Worm (Caenorhabditis elegans) whole organism, L4/young adult: ENCODE data around the gene dct-8.

Source experiments
- W03F9.2 ChIP-seq: fragments of 150-350 bp; optimal IDR thresholded peaks from 2 replicates; lab custom pipeline; 2014; ENCODE audit warnings: missing biosample characterization, missing genetic modification characterization
- dao-5 ChIP-seq: sonication (generic microtip); optimal IDR thresholded peaks from 2 replicates; lab custom pipeline; 2016; ENCODE audit warnings: missing genotype, missing genetic modification characterization, moderate library complexity, missing compliant biosample characterization
- him-1 ChIP-seq: sonication (generic microtip); optimal IDR thresholded peaks from 2 replicates; lab custom pipeline; 2016; ENCODE audit warnings: missing genotype, missing genetic modification reagents, missing genetic modification characterization, missing compliant biosample characterization

ce11 chrIV:3914462-3914861 lies 19.6 kb downstream of the dct-8 start, which contains the start of gene F56D6.19:
- TF ChIP-seq him-1 (no peak), W03F9.2 (tag; lab: Kevin White, UChicago) (no peak), dao-5 (no peak)
